Worm (Caenorhabditis elegans) whole organism, young adult: Measurements from ENCODE around the gene T02C1.1.

ENCODE experiments used
- C17E4.6 ChIP-seq: fragments of 200-800 bp; sonication (Bioruptor generic); IDR thresholded peaks from 2 replicates; pipeline ENCODE4 v1.3.6; 2022; ENCODE audit warnings: missing genetic modification reagents, missing genetic modification characterization, missing compliant biosample characterization
- F22D6.2 ChIP-seq: sonication (generic microtip); optimal IDR thresholded peaks from 2 replicates; lab custom pipeline; 2016; ENCODE audit warnings: mild to moderate bottlenecking, missing genetic modification characterization, missing compliant biosample characterization
- ama-1 ChIP-seq, 3 experiments: fragments of 150-350 bp in 1 of 3; sonication (generic microtip) in 2 of 3; optimal IDR thresholded peaks; 2 replicates each; lab custom pipeline; 2014 to 2018; ENCODE audit warnings: missing biosample characterization in 2 of 3, missing genetic modification characterization in 2 of 3, missing genetic modification reagents in 2 of 3
- attf-6 ChIP-seq: fragments of 200-800 bp; sonication (Bioruptor generic); IDR thresholded peaks from 2 replicates; pipeline ENCODE4 v1.3.6; 2022; ENCODE audit warnings: missing genetic modification reagents, missing genetic modification characterization, missing compliant biosample characterization
- egl-44 ChIP-seq: fragments of 200-800 bp; sonication (Bioruptor generic); IDR thresholded peaks from 2 replicates; pipeline ENCODE4 v1.3.6; 2022; ENCODE audit warnings: missing genetic modification reagents, missing genetic modification characterization, missing compliant biosample characterization
- hmg-1.2 ChIP-seq: fragments of 200-800 bp; sonication (Bioruptor generic); IDR thresholded peaks from 2 replicates; pipeline ENCODE4 v1.3.6; 2022; ENCODE audit warnings: missing genetic modification reagents, missing genetic modification characterization, missing compliant biosample characterization
- lin-35 ChIP-seq, 3 experiments: fragments of 150-350 bp in 2 of 3; sonication (generic microtip) in 1 of 3; optimal IDR thresholded peaks; 2 replicates each; lab custom pipeline; 2014 to 2018; ENCODE audit warnings: missing biosample characterization in 3 of 3, missing genetic modification characterization in 3 of 3, missing genetic modification reagents in 3 of 3
- pbrm-1 ChIP-seq: fragments of 200-800 bp; sonication (Bioruptor generic); IDR thresholded peaks from 2 replicates; pipeline ENCODE4 v1.3.6; 2022; ENCODE audit warnings: missing genetic modification reagents, missing genetic modification characterization, missing compliant biosample characterization
- rec-8 ChIP-seq, 2 experiments: sonication (generic microtip); optimal IDR thresholded peaks; 2 replicates each; lab custom pipeline; 2016; ENCODE audit warnings: mild to moderate bottlenecking in 2 of 2, missing genetic modification characterization in 2 of 2, missing genetic modification reagents in 2 of 2, missing genotype in 2 of 2, missing biosample characterization in 1 of 2, missing compliant biosample characterization in 1 of 2, moderate library complexity in 1 of 2
- sptf-2 ChIP-seq: fragments of 200-800 bp; sonication (Bioruptor generic); optimal IDR thresholded peaks from 2 replicates; lab custom pipeline; 2018; ENCODE audit warnings: mild to moderate bottlenecking, missing genetic modification characterization, missing compliant biosample characterization
- tbp1 ChIP-seq: fragments of 200-800 bp; sonication (Bioruptor generic); optimal IDR thresholded peaks from 2 replicates; lab custom pipeline; 2018; ENCODE audit warnings: mild to moderate bottlenecking, missing genetic modification characterization, missing compliant biosample characterization
- unc-130 ChIP-seq: sonication (generic microtip); optimal IDR thresholded peaks from 2 replicates; lab custom pipeline; 2016; ENCODE audit warnings: missing genetic modification reagents, missing genetic modification characterization, missing compliant biosample characterization

DNA sequence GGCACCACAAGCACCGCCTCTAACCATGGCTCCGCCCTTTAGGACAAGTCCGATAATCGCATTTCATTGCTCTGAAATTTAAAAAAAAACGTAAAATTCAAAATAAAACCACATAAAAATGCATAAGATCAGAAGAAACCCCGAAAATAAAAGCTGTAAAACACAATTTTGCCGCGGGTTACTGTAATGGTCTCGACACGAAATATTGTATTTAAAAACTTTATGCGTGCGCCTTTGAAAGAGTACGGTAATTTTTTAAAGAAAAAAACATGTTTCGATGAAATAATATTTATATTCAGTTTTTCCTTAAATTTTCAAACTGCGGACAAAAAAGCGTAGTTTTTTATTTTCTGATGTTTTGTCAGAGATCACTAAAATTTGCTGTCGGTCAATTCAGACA, 18.6 kb upstream of the T02C1.1 start, which contains the start of gene rnr-1:
- TF ChIP-seq sptf-2 (GFP tag; lab: Kevin White, UChicago) (no peak), C17E4.6 (no peak), hmg-1.2 (peak; percentile 19; the same call in 1 of the 2 replicates), unc-130 (GFP tag; lab: Kevin White, UChicago) (peak; percentile 26), F22D6.2 (tag; lab: Kevin White, UChicago) (no peak), egl-44 (GFP tag; lab: Robert Waterston, UW) (no peak), attf-6 (GFP tag; lab: Robert Waterston, UW) (no peak), lin-35 (GFP tag; optimal IDR thresholded peaks at IDR 0.05; lab: Kevin White, UChicago) (no peak), ama-1 (optimal IDR thresholded peaks at IDR 0.05; lab: Kevin White, UChicago) (no peak), ama-1 (GFP tag; optimal IDR thresholded peaks at IDR 0.05; lab: Kevin White, UChicago) (no peak), rec-8 (tag; optimal IDR thresholded peaks at IDR 0.05; lab: Kevin White, UChicago) (no peak), tbp1 (GFP tag; lab: Kevin White, UChicago) (peak; percentile 26), pbrm-1 (GFP tag; lab: Robert Waterston, UW) (peak; percentile 39; the same call in 1 of the 2 replicates)
